Fruit fly (Drosophila melanogaster): ENCODE measurements around the gene Amun.

Amun gene

dm6 chrX:11715937-11716730, 769 bp upstream of the Amun start (continued):
- TF ChIP-seq CG3919 (GFP tag; optimal IDR thresholded peaks at IDR 0.05) (peak; percentile 89), OdsH (GFP tag; optimal IDR thresholded peaks at IDR 0.05) (peak; percentile 92), CG6808 (GFP tag; optimal IDR thresholded peaks at IDR 0.05) (peak; percentile 91), Met (GFP tag; optimal IDR thresholded peaks at IDR 0.05) (peak; percentile 91), fd85E (GFP tag; optimal IDR thresholded peaks at IDR 0.05) (peak; percentile 69), pdm3 (GFP tag; optimal IDR thresholded peaks at IDR 0.05) (peak; percentile 89), Hr4 (GFP tag; optimal IDR thresholded peaks at IDR 0.05) (peak; percentile 87), lz (GFP tag; optimal IDR thresholded peaks at IDR 0.05) (peak; percentile 90), Eip93F (GFP tag; optimal IDR thresholded peaks at IDR 0.05) (peak; percentile 77), CG11902 (GFP tag; optimal IDR thresholded peaks at IDR 0.05) (peak; percentile 85), CG3032 (tag; optimal IDR thresholded peaks at IDR 0.05) (peak; percentile 92), vri (GFP tag; optimal IDR thresholded peaks at IDR 0.05) (peak; percentile 76), CG6163 (GFP tag; IDR thresholded peaks at IDR 0.05) (peak; percentile 93), CG11762 (GFP tag; optimal IDR thresholded peaks at IDR 0.05; ENCODE audit: insufficient read depth) (peak; percentile 82), CG7368 (GFP tag; optimal IDR thresholded peaks at IDR 0.05) (peak; percentile 73), Hr38 (GFP tag; optimal IDR thresholded peaks at IDR 0.05) (no peak), fd59A (GFP tag; optimal IDR thresholded peaks at IDR 0.05) (peak; percentile 86), Lpt (GFP tag; optimal IDR thresholded peaks at IDR 0.05) (peak; percentile 87), Gug (GFP tag; IDR thresholded peaks at IDR 0.05) (peak; percentile 81), CG8319 (GFP tag; optimal IDR thresholded peaks at IDR 0.05) (peak; percentile 81), spab (GFP tag; optimal IDR thresholded peaks at IDR 0.05) (peak; percentile 86), CG8632 (GFP tag; optimal IDR thresholded peaks at IDR 0.05) (peak; percentile 91), ss (GFP tag; optimal IDR thresholded peaks at IDR 0.05) (peak; percentile 88 to 95), CG1621 (tag; optimal IDR thresholded peaks at IDR 0.05) (peak; percentile 80), CG4318 (GFP tag; optimal IDR thresholded peaks at IDR 0.05) (peak; percentile 83), CG6854 (GFP tag; optimal IDR thresholded peaks at IDR 0.05) (peak; percentile 75), CG34406 (GFP tag; optimal IDR thresholded peaks at IDR 0.05) (peak; percentile 92)

- TF ChIP-seq achi (GFP tag; optimal IDR thresholded peaks at IDR 0.05) (peak; percentile 29), Hr39 (GFP tag; optimal IDR thresholded peaks at IDR 0.05) (no peak), CG15336 (GFP tag; IDR thresholded peaks at IDR 0.05) (peak; percentile 67), Smox (GFP tag; optimal IDR thresholded peaks at IDR 0.05) (no peak), CG6792 (GFP tag; optimal IDR thresholded peaks at IDR 0.05) (no peak), Eip78C (GFP tag) (peak; percentile 80), CG9139 (GFP tag; optimal IDR thresholded peaks at IDR 0.05) (peak; percentile 37), Hr4 (GFP tag; optimal IDR thresholded peaks at IDR 0.05) (peak; percentile 50), salr (GFP tag; optimal IDR thresholded peaks at IDR 0.05) (peak in 1 of 2 experiments; percentile 12), CG10631 (GFP tag; optimal IDR thresholded peaks at IDR 0.05) (no peak), Blimp-1 (GFP tag; optimal IDR thresholded peaks at IDR 0.05) (no peak), CG8119 (GFP tag; IDR thresholded peaks at IDR 0.05) (peak; percentile 40; the same call in 1 of the 3 replicates), Sox14 (GFP tag; optimal IDR thresholded peaks at IDR 0.05) (peak; percentile 43), lz (GFP tag; optimal IDR thresholded peaks at IDR 0.05) (peak; percentile 58), CG34406 (GFP tag; optimal IDR thresholded peaks at IDR 0.05) (peak; percentile 46), eg (GFP tag; IDR thresholded peaks at IDR 0.05) (peak; percentile 73), dac (GFP tag; optimal IDR thresholded peaks at IDR 0.05) (peak; percentile 31), Gug (GFP tag; IDR thresholded peaks at IDR 0.05) (peak; percentile 51), CG7368 (GFP tag; optimal IDR thresholded peaks at IDR 0.05) (no peak), fkh (GFP tag; optimal IDR thresholded peaks at IDR 0.05) (no peak), esn (GFP tag; optimal IDR thresholded peaks at IDR 0.05) (peak; percentile 49), CG16779 (tag; optimal IDR thresholded peaks at IDR 0.05) (peak; percentile 14), CG32006 (GFP tag; optimal IDR thresholded peaks at IDR 0.05) (peak; percentile 66), CG10669 (GFP tag; optimal IDR thresholded peaks at IDR 0.05) (peak; percentile 19), Sox15 (GFP tag; optimal IDR thresholded peaks at IDR 0.05) (no peak), ss (GFP tag; optimal IDR thresholded peaks at IDR 0.05) (peak in 1 of 2 experiments; percentile 42), svp (GFP tag) (peak; percentile 85), CG8319 (GFP tag; optimal IDR thresholded peaks at IDR 0.05) (no peak)
Observed at dm6 chrX:11714529-11715262, 669 bp downstream of the Amun start.

Measured in whole organism, prepupa.